Worm (Caenorhabditis elegans) whole organism, L1 larva: ENCODE data around the gene T13C5.10.

ENCODE experiments used
- C34B4.2 ChIP-seq: sonication (generic microtip); optimal IDR thresholded peaks from 2 replicates; lab custom pipeline; 2017; ENCODE audit warnings: mild to moderate bottlenecking, missing genetic modification characterization, missing compliant biosample characterization
- Y116A8C.19 ChIP-seq: sonication (generic microtip); optimal IDR thresholded peaks from 2 replicates; lab custom pipeline; 2016; ENCODE audit warnings: missing compliant biosample characterization, missing genetic modification characterization, borderline replicate concordance
- aly-2 ChIP-seq: fragments of 150-350 bp; optimal IDR thresholded peaks from 2 replicates; lab custom pipeline; 2014; ENCODE audit warnings: missing biosample characterization, missing genetic modification characterization
- ama-1 ChIP-seq: fragments of 150-350 bp; optimal IDR thresholded peaks from 2 replicates; lab custom pipeline; 2014
- blmp-1 ChIP-seq: fragments of 150-350 bp; optimal IDR thresholded peaks from 2 replicates; lab custom pipeline; 2014; ENCODE audit warnings: missing biosample characterization, missing genetic modification characterization
- ceh-63 ChIP-seq: fragments of 200-800 bp; sonication (Bioruptor generic); optimal IDR thresholded peaks from 2 replicates; lab custom pipeline; 2018; ENCODE audit warnings: mild to moderate bottlenecking, missing genetic modification characterization, missing compliant biosample characterization
- ceh-8 ChIP-seq: fragments of 200-800 bp; sonication (Bioruptor generic); optimal IDR thresholded peaks from 2 replicates; lab custom pipeline; 2018; ENCODE audit warnings: mild to moderate bottlenecking, missing genetic modification characterization, moderate library complexity, missing compliant biosample characterization
- ceh-82 ChIP-seq, 3 experiments: fragments of 150-350 bp in 1 of 3; sonication (generic microtip) in 2 of 3; optimal IDR thresholded peaks; 2 replicates each; lab custom pipeline; 2014 to 2017; ENCODE audit warnings: missing biosample characterization in 3 of 3, missing genetic modification characterization in 3 of 3
- ceh-88 ChIP-seq: fragments of 200-800 bp; sonication (Bioruptor generic); IDR thresholded peaks from 2 replicates; pipeline ENCODE4 v1.3.6; 2022; ENCODE audit warnings: missing genetic modification characterization, missing compliant biosample characterization
- ces-1 ChIP-seq: fragments of 150-350 bp; optimal IDR thresholded peaks from 2 replicates; lab custom pipeline; 2014; ENCODE audit warnings: missing biosample characterization, missing genetic modification reagents, missing genetic modification characterization
- dsc-1 ChIP-seq: sonication (generic microtip); optimal IDR thresholded peaks from 2 replicates; lab custom pipeline; 2016; ENCODE audit warnings: mild to moderate bottlenecking, missing genetic modification characterization, missing compliant biosample characterization
- egl-13 ChIP-seq: sonication (generic microtip); optimal IDR thresholded peaks from 2 replicates; lab custom pipeline; 2016; ENCODE audit warnings: missing genotype, missing genetic modification reagents, missing genetic modification characterization, missing compliant biosample characterization
- egl-27 ChIP-seq, 2 experiments: fragments of 150-350 bp in 1 of 2; sonication (generic microtip); optimal IDR thresholded peaks; 3 replicates each; lab custom pipeline; 2017 to 2018; ENCODE audit warnings: missing biosample characterization in 2 of 2, missing genetic modification characterization in 2 of 2, missing genetic modification reagents in 2 of 2
- elt-2 ChIP-seq: sonication (generic microtip); optimal IDR thresholded peaks from 2 replicates; lab custom pipeline; 2016; ENCODE audit warnings: missing genetic modification characterization, mild to moderate bottlenecking, inconsistent platforms, missing compliant biosample characterization, missing genetic modification reagents
- ets-5 ChIP-seq: fragments of 200-800 bp; sonication (Bioruptor generic); IDR thresholded peaks from 2 replicates; pipeline ENCODE4 v1.3.6; 2022; ENCODE audit warnings: missing genetic modification characterization, missing compliant biosample characterization
- fkh-8 ChIP-seq: sonication (generic microtip); optimal IDR thresholded peaks from 2 replicates; lab custom pipeline; 2016; ENCODE audit warnings: mild to moderate bottlenecking, missing genetic modification characterization, missing compliant biosample characterization
- lin-14 ChIP-seq: fragments of 200-800 bp; sonication (Bioruptor generic); optimal IDR thresholded peaks from 2 replicates; lab custom pipeline; 2018; ENCODE audit warnings: mild to moderate bottlenecking, missing genetic modification characterization, moderate library complexity, missing compliant biosample characterization
- lin-15B ChIP-seq: fragments of 150-350 bp; sonication (generic microtip); optimal IDR thresholded peaks from 3 replicates; lab custom pipeline; 2014; ENCODE audit warnings: missing biosample characterization, missing genetic modification characterization
- lin-39 ChIP-seq: fragments of 150-350 bp; optimal IDR thresholded peaks from 2 replicates; lab custom pipeline; 2014; ENCODE audit warnings: missing biosample characterization, missing genetic modification reagents, missing genetic modification characterization
- lir-3 ChIP-seq: sonication (generic microtip); optimal IDR thresholded peaks from 2 replicates; lab custom pipeline; 2016; ENCODE audit warnings: mild to moderate bottlenecking, missing genetic modification characterization, moderate library complexity, missing compliant biosample characterization; ENCODE audit not compliant: poor library complexity
- mab-9 ChIP-seq: fragments of 200-800 bp; sonication (Bioruptor generic); IDR thresholded peaks from 2 replicates; pipeline ENCODE4 v1.3.6; 2022; ENCODE audit warnings: missing genetic modification reagents, missing genetic modification characterization, missing compliant biosample characterization
- mdl-1 ChIP-seq, 2 experiments: fragments of 150-350 bp; optimal IDR thresholded peaks; 2 replicates each; lab custom pipeline; 2014 to 2017; ENCODE audit warnings: missing biosample characterization in 2 of 2, missing genetic modification characterization in 2 of 2, inconsistent platforms in 1 of 2
- mef-2 ChIP-seq: fragments of 150-350 bp; optimal IDR thresholded peaks from 2 replicates; lab custom pipeline; 2014; ENCODE audit warnings: missing biosample characterization, missing genetic modification characterization
- nhr-11 ChIP-seq: fragments of 150-350 bp; optimal IDR thresholded peaks from 2 replicates; lab custom pipeline; 2014; ENCODE audit warnings: missing biosample characterization, missing genetic modification characterization
- nhr-20 ChIP-seq: sonication (generic microtip); optimal IDR thresholded peaks from 2 replicates; lab custom pipeline; 2016; ENCODE audit warnings: mild to moderate bottlenecking, missing genetic modification characterization, missing compliant biosample characterization
- nhr-28 ChIP-seq: fragments of 150-350 bp; optimal IDR thresholded peaks from 2 replicates; lab custom pipeline; 2014; ENCODE audit warnings: missing biosample characterization, missing genetic modification characterization
- nhr-47 ChIP-seq: sonication (generic microtip); optimal IDR thresholded peaks from 2 replicates; lab custom pipeline; 2016; ENCODE audit warnings: mild to moderate bottlenecking, missing genetic modification characterization, moderate library complexity, missing compliant biosample characterization
- nhr-71 ChIP-seq: sonication (generic microtip); optimal IDR thresholded peaks from 2 replicates; lab custom pipeline; 2016; ENCODE audit warnings: mild to moderate bottlenecking, missing genetic modification characterization, moderate library complexity, missing compliant biosample characterization
- nhr-76 ChIP-seq: sonication (generic microtip); optimal IDR thresholded peaks from 2 replicates; lab custom pipeline; 2017; ENCODE audit warnings: missing biosample characterization, missing genetic modification characterization
- nhr-77 ChIP-seq: fragments of 150-350 bp; optimal IDR thresholded peaks from 2 replicates; lab custom pipeline; 2014; ENCODE audit warnings: missing biosample characterization, missing genetic modification characterization
- nhr-84 ChIP-seq: sonication (generic microtip); optimal IDR thresholded peaks from 2 replicates; lab custom pipeline; 2017; ENCODE audit warnings: missing biosample characterization, missing genetic modification characterization
- nhr-90 ChIP-seq: sonication (generic microtip); optimal IDR thresholded peaks from 2 replicates; lab custom pipeline; 2016; ENCODE audit warnings: mild to moderate bottlenecking, missing genetic modification characterization, missing compliant biosample characterization; ENCODE audit not compliant: poor library complexity
- pag-3 ChIP-seq: sonication (generic microtip); optimal IDR thresholded peaks from 2 replicates; lab custom pipeline; 2017; ENCODE audit warnings: missing genetic modification characterization, mild to moderate bottlenecking, missing compliant biosample characterization, antibody characterized with exemption, borderline replicate concordance; ENCODE audit not compliant: insufficient read depth
- pax-3 ChIP-seq: fragments of 200-800 bp; sonication (Bioruptor generic); optimal IDR thresholded peaks from 2 replicates; lab custom pipeline; 2018; ENCODE audit warnings: mild to moderate bottlenecking, missing genetic modification characterization, moderate library complexity, missing compliant biosample characterization
- skn-1 ChIP-seq: fragments of 150-350 bp; optimal IDR thresholded peaks from 2 replicates; lab custom pipeline; 2014; ENCODE audit warnings: missing biosample characterization, missing genetic modification characterization
- snu-23 ChIP-seq: sonication (generic microtip); optimal IDR thresholded peaks from 2 replicates; lab custom pipeline; 2016; ENCODE audit warnings: missing genetic modification characterization, missing compliant biosample characterization
- sptf-1 ChIP-seq: fragments of 150-350 bp; optimal IDR thresholded peaks from 2 replicates; lab custom pipeline; 2014; ENCODE audit warnings: missing biosample characterization, missing genetic modification characterization
- swsn-7 ChIP-seq: sonication (generic microtip); optimal IDR thresholded peaks from 2 replicates; lab custom pipeline; 2016; ENCODE audit warnings: missing genetic modification characterization, missing compliant biosample characterization
- tbx-2 ChIP-seq: sonication (generic microtip); optimal IDR thresholded peaks from 2 replicates; lab custom pipeline; 2016; ENCODE audit warnings: missing genetic modification characterization, missing compliant biosample characterization
- tlp-1 ChIP-seq: fragments of 150-350 bp; optimal IDR thresholded peaks from 2 replicates; lab custom pipeline; 2014; ENCODE audit warnings: missing biosample characterization, missing genetic modification characterization
- unc-30 ChIP-seq: sonication (generic microtip); optimal IDR thresholded peaks from 2 replicates; lab custom pipeline; 2017; ENCODE audit warnings: missing biosample characterization, missing genetic modification characterization
- unc-62 ChIP-seq: fragments of 150-350 bp; optimal IDR thresholded peaks from 2 replicates; lab custom pipeline; 2014; ENCODE audit warnings: missing biosample characterization, missing genetic modification reagents, missing genetic modification characterization
- vab-15 ChIP-seq: sonication (generic microtip); optimal IDR thresholded peaks from 2 replicates; lab custom pipeline; 2017; ENCODE audit warnings: missing genotype, mild to moderate bottlenecking, missing genetic modification characterization, missing compliant biosample characterization
- xbp-1 ChIP-seq: sonication (generic microtip); optimal IDR thresholded peaks from 2 replicates; lab custom pipeline; 2016; ENCODE audit warnings: missing genetic modification characterization, missing compliant biosample characterization
- ztf-11 ChIP-seq, 2 experiments: sonication (generic microtip); optimal IDR thresholded peaks; 2 replicates each; lab custom pipeline; 2016 to 2017; ENCODE audit warnings: missing genetic modification characterization in 2 of 2, missing biosample characterization in 1 of 2, missing compliant biosample characterization in 1 of 2
- ztf-4 ChIP-seq: fragments of 150-350 bp; optimal IDR thresholded peaks from 2 replicates; lab custom pipeline; 2014; ENCODE audit warnings: missing biosample characterization, missing genetic modification characterization

The T13C5.10 gene

DNA sequence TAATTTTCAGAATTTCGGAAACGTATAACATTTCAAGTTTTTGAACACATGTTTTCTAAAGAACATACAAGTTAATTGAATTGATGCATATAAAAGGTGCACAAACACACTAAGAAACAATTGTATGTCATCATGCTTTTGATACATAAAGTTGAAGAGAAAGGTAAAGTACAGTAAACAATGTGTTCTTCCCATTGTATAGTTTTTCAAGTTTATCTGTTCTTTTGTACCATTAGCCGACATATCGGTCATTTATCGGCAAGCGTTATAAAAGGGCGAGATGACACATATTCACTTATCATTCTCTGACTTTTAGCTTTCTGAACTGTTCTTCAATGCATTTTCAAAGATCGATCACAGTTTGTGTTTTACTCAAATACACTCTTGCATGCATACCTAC, 2.0 kb downstream of the T13C5.10 start, which contains the start of gene T13C5.9:
Gene T13C5.9, plus strand, starts transcription at position 301 of the 400 bp plus-strand sequence.
- TF ChIP-seq mef-2 (tag; lab: Kevin White, UChicago) (no peak), nhr-20 (no peak), ama-1 (lab: Kevin White, UChicago) (no peak)

DNA sequence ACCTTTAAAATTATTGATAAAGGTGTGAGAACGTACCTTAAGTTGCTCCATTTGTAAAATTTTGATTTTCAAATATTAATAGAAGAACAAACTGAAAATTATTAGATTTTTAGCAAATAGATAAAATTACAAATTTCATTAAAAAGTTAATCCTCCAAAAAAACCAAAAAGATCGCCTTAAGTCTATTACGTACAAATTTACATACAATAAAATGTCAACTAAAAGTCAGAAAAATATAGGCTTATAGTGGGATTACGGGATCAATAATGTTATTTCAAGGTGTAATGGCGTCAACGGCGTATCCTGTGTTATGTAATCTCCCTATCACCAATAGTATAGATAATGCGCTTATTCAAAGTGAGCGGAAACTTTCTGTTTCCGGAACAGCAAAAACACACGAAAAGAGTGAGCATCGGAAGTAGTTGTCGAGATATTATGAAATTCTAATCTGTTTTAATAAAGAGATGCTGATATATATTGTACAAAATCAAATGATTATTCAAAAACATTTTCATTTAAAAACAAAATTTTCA, 6.3 kb downstream of the T13C5.10 start, which contains the start of gene ceh-54:
Gene ceh-54, minus strand, starts transcription at position 51 of the 534 bp plus-strand sequence.
- TF ChIP-seq lin-14 (GFP tag; lab: Kevin White, UChicago) = no peak
- peak; percentile 65 for TF ChIP-seq egl-13 (tag; lab: Kevin White, UChicago)
- TF ChIP-seq ceh-8 (GFP tag; lab: Kevin White, UChicago) = no peak
- TF ChIP-seq ets-5 (GFP tag; lab: Robert Waterston, UW) = no peak
- TF ChIP-seq swsn-7 (tag; lab: Kevin White, UChicago) = no peak
- no peak for TF ChIP-seq nhr-11 (tag; lab: Kevin White, UChicago)
- no peak for TF ChIP-seq xbp-1 (tag; lab: Kevin White, UChicago)
- TF ChIP-seq nhr-47 = peak; percentile 8
- peak; percentile 75 for TF ChIP-seq dsc-1 (tag; lab: Kevin White, UChicago)

ce11 chrX:6196627-6197026, 8.7 kb downstream of the T13C5.10 start, which contains the start of gene daf-9:
Gene daf-9 (plus strand): TSS chrX:6196927.
- TF ChIP-seq nhr-28 (tag; lab: Kevin White, UChicago) (no peak), nhr-71 (no peak), ceh-82 (tag; optimal IDR thresholded peaks at IDR 0.05; lab: Kevin White, UChicago) (no peak), aly-2 (no peak)

DNA sequence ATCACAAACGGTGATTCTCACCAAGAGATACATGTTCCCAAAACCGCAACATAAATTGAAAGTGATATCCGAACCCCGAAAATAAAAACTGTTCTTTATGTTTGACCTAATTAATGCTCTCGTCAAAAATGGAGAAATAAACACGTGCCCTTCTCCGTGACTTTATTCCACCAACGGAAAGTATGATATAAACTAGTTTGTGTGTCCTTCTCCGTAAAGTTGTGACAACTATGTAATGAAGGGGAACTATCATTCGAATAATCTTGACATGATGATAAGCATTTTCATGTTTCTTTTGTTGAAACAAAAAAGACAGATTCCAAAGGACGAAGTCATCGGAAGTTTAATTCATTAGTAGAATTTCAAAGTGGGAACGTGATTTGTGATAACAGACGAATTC, 13.6 kb downstream of the T13C5.10 start:
- TF ChIP-seq tlp-1 (tag; lab: Kevin White, UChicago) = no peak
- TF ChIP-seq egl-27 (tag; optimal IDR thresholded peaks at IDR 0.05; lab: Kevin White, UChicago) = no peak
- TF ChIP-seq lin-14 (GFP tag; lab: Kevin White, UChicago) = peak; percentile 46
- no peak for TF ChIP-seq elt-2 (tag; lab: Kevin White, UChicago)
- no peak for TF ChIP-seq ceh-8 (GFP tag; lab: Kevin White, UChicago)
- TF ChIP-seq egl-13 (tag; lab: Kevin White, UChicago) = no peak
- no peak for TF ChIP-seq ztf-11 (tag; optimal IDR thresholded peaks at IDR 0.05; lab: Kevin White, UChicago)
- TF ChIP-seq ceh-63 = no peak
- no peak for TF ChIP-seq lir-3 (tag; lab: Kevin White, UChicago)
- no peak for TF ChIP-seq lin-39 (tag; lab: Kevin White, UChicago)
- TF ChIP-seq snu-23 = peak; percentile 57
- no peak for TF ChIP-seq mdl-1 (tag; optimal IDR thresholded peaks at IDR 0.05; lab: Kevin White, UChicago)
- TF ChIP-seq mab-9 = no peak
- no peak for TF ChIP-seq ceh-88 (GFP tag; lab: Robert Waterston, UW)
- no peak for TF ChIP-seq sptf-1
- TF ChIP-seq unc-30 (tag; lab: Kevin White, UChicago) = no peak
- peak; percentile 32 for TF ChIP-seq nhr-90 (tag; lab: Kevin White, UChicago)
- TF ChIP-seq unc-62 (GFP tag; lab: Kevin White, UChicago) = no peak
- TF ChIP-seq vab-15 (tag; lab: Kevin White, UChicago) = no peak
- no peak for TF ChIP-seq skn-1 (tag; lab: Kevin White, UChicago)
- no peak for TF ChIP-seq C34B4.2
- TF ChIP-seq Y116A8C.19 = no peak
- no peak for TF ChIP-seq pax-3
- no peak for TF ChIP-seq ets-5 (GFP tag; lab: Robert Waterston, UW)
- TF ChIP-seq ztf-4 (tag; lab: Kevin White, UChicago) = peak; percentile 30
- TF ChIP-seq ces-1 (GFP tag; lab: Kevin White, UChicago) = no peak
- no peak for TF ChIP-seq nhr-84
- peak; percentile 83 for TF ChIP-seq blmp-1 (tag; lab: Kevin White, UChicago)
- no peak for TF ChIP-seq nhr-76
- no peak for TF ChIP-seq fkh-8
- no peak for TF ChIP-seq aly-2
- no peak for TF ChIP-seq pag-3 (tag; lab: Kevin White, UChicago)
- TF ChIP-seq nhr-77 (tag; lab: Kevin White, UChicago) = no peak
- TF ChIP-seq tbx-2 (tag; lab: Kevin White, UChicago) = peak; percentile 17
- TF ChIP-seq lin-15B (tag; lab: Kevin White, UChicago) = no peak
- TF ChIP-seq nhr-47 = peak; percentile 36
